Worm (Caenorhabditis elegans) whole organism, late embryonic: ENCODE data around the gene tag-276.

ENCODE experiments used
- K02D7.2 ChIP-seq: sonication (generic microtip); optimal IDR thresholded peaks from 2 replicates; lab custom pipeline; 2017; ENCODE audit warnings: mild to moderate bottlenecking, missing genetic modification characterization, missing compliant biosample characterization
- K09A11.1 ChIP-seq: sonication (generic microtip); optimal IDR thresholded peaks from 2 replicates; lab custom pipeline; 2017; ENCODE audit warnings: antibody characterized with exemption, mild to moderate bottlenecking, missing genetic modification characterization, missing compliant biosample characterization; ENCODE audit not compliant: insufficient read depth
- Y22D7AL.16 ChIP-seq: sonication (generic microtip); optimal IDR thresholded peaks from 2 replicates; lab custom pipeline; 2016; ENCODE audit warnings: missing genetic modification characterization, missing compliant biosample characterization
- ama-1 ChIP-seq: fragments of 150-350 bp; optimal IDR thresholded peaks from 2 replicates; lab custom pipeline; 2014
- ceh-14 ChIP-seq: sonication (generic microtip); optimal IDR thresholded peaks from 2 replicates; lab custom pipeline; 2016; ENCODE audit warnings: missing genotype, missing genetic modification characterization, missing compliant biosample characterization
- ceh-18 ChIP-seq: sonication (generic microtip); optimal IDR thresholded peaks from 2 replicates; lab custom pipeline; 2016; ENCODE audit warnings: missing genetic modification characterization, missing compliant biosample characterization
- ceh-2 ChIP-seq: sonication (generic microtip); optimal IDR thresholded peaks from 2 replicates; lab custom pipeline; 2016; ENCODE audit warnings: missing genotype, missing genetic modification characterization, missing compliant biosample characterization
- ceh-22 ChIP-seq: sonication (generic microtip); optimal IDR thresholded peaks from 2 replicates; lab custom pipeline; 2017; ENCODE audit warnings: missing biosample characterization, missing genetic modification characterization
- ceh-24 ChIP-seq: sonication (generic microtip); optimal IDR thresholded peaks from 2 replicates; lab custom pipeline; 2016; ENCODE audit warnings: mild to moderate bottlenecking, missing genetic modification characterization, missing compliant biosample characterization
- ceh-31 ChIP-seq: sonication (generic microtip); optimal IDR thresholded peaks from 2 replicates; lab custom pipeline; 2016; ENCODE audit warnings: missing genetic modification characterization, missing compliant biosample characterization
- ceh-45 ChIP-seq: fragments of 200-800 bp; sonication (Bioruptor generic); IDR thresholded peaks from 2 replicates; pipeline ENCODE4 v1.3.6; 2022; ENCODE audit warnings: missing genetic modification reagents, missing genetic modification characterization, missing compliant biosample characterization
- ceh-48 ChIP-seq: sonication (generic microtip); optimal IDR thresholded peaks from 2 replicates; lab custom pipeline; 2016; ENCODE audit warnings: missing genetic modification characterization, inconsistent platforms, missing compliant biosample characterization
- ceh-6 ChIP-seq: fragments of 200-800 bp; sonication (Bioruptor generic); optimal IDR thresholded peaks from 2 replicates; lab custom pipeline; 2018; ENCODE audit warnings: mild to moderate bottlenecking, missing genetic modification characterization, missing compliant biosample characterization
- ceh-9 ChIP-seq: sonication (generic microtip); optimal IDR thresholded peaks from 2 replicates; lab custom pipeline; 2016; ENCODE audit warnings: mild to moderate bottlenecking, missing genetic modification characterization, inconsistent platforms, missing compliant biosample characterization
- che-1 ChIP-seq: sonication (generic microtip); optimal IDR thresholded peaks from 2 replicates; lab custom pipeline; 2016; ENCODE audit warnings: mild to moderate bottlenecking, missing genetic modification characterization, missing compliant biosample characterization
- dve-1 ChIP-seq: sonication (generic microtip); optimal IDR thresholded peaks from 2 replicates; lab custom pipeline; 2017; ENCODE audit warnings: antibody characterized with exemption, mild to moderate bottlenecking, missing genetic modification characterization, missing compliant biosample characterization
- fax-1 ChIP-seq: sonication (generic microtip); optimal IDR thresholded peaks from 2 replicates; lab custom pipeline; 2016; ENCODE audit warnings: missing genotype, missing genetic modification characterization, missing compliant biosample characterization
- fkh-10 ChIP-seq: fragments of 150-350 bp; optimal IDR thresholded peaks from 2 replicates; lab custom pipeline; 2014; ENCODE audit warnings: missing biosample characterization, missing genetic modification reagents, missing genetic modification characterization
- fkh-6 ChIP-seq: sonication (generic microtip); optimal IDR thresholded peaks from 2 replicates; lab custom pipeline; 2016; ENCODE audit warnings: missing genetic modification characterization, missing compliant biosample characterization
- hlh-13 ChIP-seq: fragments of 200-800 bp; sonication (Bioruptor generic); optimal IDR thresholded peaks from 2 replicates; lab custom pipeline; 2018; ENCODE audit warnings: mild to moderate bottlenecking, missing genetic modification characterization, missing compliant biosample characterization
- hlh-6 ChIP-seq: sonication (generic microtip); optimal IDR thresholded peaks from 2 replicates; lab custom pipeline; 2016; ENCODE audit warnings: missing genotype, missing genetic modification characterization, missing compliant biosample characterization
- hlh-8 ChIP-seq: sonication (generic microtip); optimal IDR thresholded peaks from 2 replicates; lab custom pipeline; 2016; ENCODE audit warnings: missing genotype, missing genetic modification characterization, missing compliant biosample characterization
- madf-2 ChIP-seq: sonication (generic microtip); optimal IDR thresholded peaks from 2 replicates; lab custom pipeline; 2017; ENCODE audit warnings: missing genetic modification characterization, missing compliant biosample characterization
- mec-3 ChIP-seq: sonication (generic microtip); optimal IDR thresholded peaks from 2 replicates; lab custom pipeline; 2016; ENCODE audit warnings: borderline replicate concordance, missing genetic modification characterization, missing compliant biosample characterization
- nfya-1 ChIP-seq: sonication (generic microtip); optimal IDR thresholded peaks from 2 replicates; lab custom pipeline; 2017; ENCODE audit warnings: missing genetic modification characterization, mild to moderate bottlenecking, missing compliant biosample characterization, antibody characterized with exemption, moderate library complexity
- pag-3 ChIP-seq: sonication (generic microtip); optimal IDR thresholded peaks from 2 replicates; lab custom pipeline; 2016; ENCODE audit warnings: missing compliant biosample characterization, missing genetic modification characterization, borderline replicate concordance
- pqm-1 ChIP-seq: sonication (generic microtip); optimal IDR thresholded peaks from 2 replicates; lab custom pipeline; 2016; ENCODE audit warnings: missing genetic modification characterization, missing compliant biosample characterization
- sdc-2 ChIP-seq: sonication (generic microtip); optimal IDR thresholded peaks from 2 replicates; lab custom pipeline; 2016; ENCODE audit warnings: missing genotype, missing genetic modification characterization, missing compliant biosample characterization
- sox-4 ChIP-seq: sonication (generic microtip); optimal IDR thresholded peaks from 2 replicates; lab custom pipeline; 2017; ENCODE audit warnings: mild to moderate bottlenecking, missing genetic modification characterization, inconsistent platforms, missing compliant biosample characterization
- syd-9 ChIP-seq: sonication (generic microtip); optimal IDR thresholded peaks from 2 replicates; lab custom pipeline; 2016; ENCODE audit warnings: mild to moderate bottlenecking, missing genetic modification characterization, moderate library complexity, missing compliant biosample characterization
- tbx-7 ChIP-seq: sonication (generic microtip); optimal IDR thresholded peaks from 2 replicates; lab custom pipeline; 2016; ENCODE audit warnings: missing genotype, missing genetic modification characterization, missing compliant biosample characterization
- ttx-3 ChIP-seq: sonication (generic microtip); optimal IDR thresholded peaks from 2 replicates; lab custom pipeline; 2016; ENCODE audit warnings: missing genetic modification reagents, missing genetic modification characterization, missing compliant biosample characterization
- unc-3 ChIP-seq, 2 experiments: fragments of 200-800 bp in 1 of 2; sonication (Bioruptor generic) in 1 of 2; sonication (generic microtip) in 1 of 2; conservative IDR thresholded peaks in 1 of 2; optimal IDR thresholded peaks in 1 of 2; 2 replicates each; pipeline versions ENCODE4 v1.3.6 to Lab custom; 2016 to 2022; ENCODE audit warnings: missing compliant biosample characterization in 2 of 2, missing genetic modification characterization in 2 of 2, missing genetic modification reagents in 1 of 2
- unc-42 ChIP-seq: sonication (generic microtip); optimal IDR thresholded peaks from 2 replicates; lab custom pipeline; 2016; ENCODE audit warnings: missing genotype, missing genetic modification characterization, missing compliant biosample characterization
- zip-5 ChIP-seq: sonication (generic microtip); optimal IDR thresholded peaks from 2 replicates; lab custom pipeline; 2016; ENCODE audit warnings: missing genetic modification characterization, missing compliant biosample characterization
- ztf-16 ChIP-seq: sonication (generic microtip); optimal IDR thresholded peaks from 2 replicates; lab custom pipeline; 2017; ENCODE audit warnings: missing genetic modification characterization, missing compliant biosample characterization

tag-276 gene

ce11 chrII:12222524-12222923, 26.4 kb downstream of the tag-276 start (continued):
- TF ChIP-seq dve-1 (peak; percentile 64), pag-3 (no peak), syd-9 (tag; lab: Kevin White, UChicago) (peak; percentile 68), ceh-48 (tag; lab: Kevin White, UChicago) (peak; percentile 65), nfya-1 (peak; percentile 96), ceh-14 (peak; percentile 46), hlh-6 (tag; lab: Kevin White, UChicago) (peak; percentile 35), fkh-10 (GFP tag; lab: Kevin White, UChicago) (no peak), K09A11.1 (tag; lab: Kevin White, UChicago) (peak; percentile 74), unc-42 (tag; lab: Kevin White, UChicago) (peak; percentile 51), Y22D7AL.16 (no peak), fax-1 (tag; lab: Kevin White, UChicago) (no peak), ztf-16 (no peak), ceh-18 (tag; lab: Kevin White, UChicago) (peak; percentile 92), ceh-24 (no peak), pqm-1 (tag; lab: Kevin White, UChicago) (no peak), ceh-9 (tag; lab: Kevin White, UChicago) (no peak), ceh-45 (GFP tag; lab: Robert Waterston, UW) (0 out of 2 replicates have a peak, but pooled peaks have one; percentile 9), ama-1 (lab: Kevin White, UChicago) (no peak), che-1 (no peak), ceh-22 (no peak), K02D7.2 (tag; lab: Kevin White, UChicago) (no peak), fkh-6 (tag; lab: Kevin White, UChicago) (no peak), zip-5 (tag; lab: Kevin White, UChicago) (no peak), sox-4 (tag; lab: Kevin White, UChicago) (no peak)

- TF ChIP-seq K02D7.2 (tag; lab: Kevin White, UChicago) (no peak), madf-2 (tag; lab: Kevin White, UChicago) (no peak), ceh-2 (tag; lab: Kevin White, UChicago) (no peak), ceh-14 (no peak)
These were observed 34.4 kb downstream of the tag-276 start for ce11 chrII:12214562-12214961.

ce11 chrII:12211652-12212245, 37.2 kb downstream of the tag-276 start:
- TF ChIP-seq ceh-31 (tag; lab: Kevin White, UChicago): no peak
- peak; percentile 3 for TF ChIP-seq sdc-2
- no peak for TF ChIP-seq syd-9 (tag; lab: Kevin White, UChicago)

ce11 chrII:12208741-12209140, 40.2 kb downstream of the tag-276 start:
- TF ChIP-seq hlh-13 (GFP tag; lab: Kevin White, UChicago) (no peak), tbx-7 (tag; lab: Kevin White, UChicago) (no peak), unc-42 (tag; lab: Kevin White, UChicago) (no peak), unc-3 (GFP tag; conservative IDR thresholded peaks at IDR 0.05; lab: Robert Waterston, UW) (no peak), unc-3 (tag; optimal IDR thresholded peaks at IDR 0.05; lab: Kevin White, UChicago) (no peak), hlh-6 (tag; lab: Kevin White, UChicago) (no peak), ceh-31 (tag; lab: Kevin White, UChicago) (no peak), ceh-6 (GFP tag; lab: Kevin White, UChicago) (no peak), K02D7.2 (tag; lab: Kevin White, UChicago) (no peak), ceh-24 (no peak), hlh-8 (no peak)

ce11 chrII:12204617-12205016, 44.3 kb downstream of the tag-276 start:
- TF ChIP-seq ceh-31 (tag; lab: Kevin White, UChicago): no peak
- no peak for TF ChIP-seq mec-3
- TF ChIP-seq nfya-1: peak; percentile 91
- no peak for TF ChIP-seq ttx-3 (tag; lab: Kevin White, UChicago)
